Fruit fly (Drosophila melanogaster): ENCODE measurements around the gene Nop56.
A peak's percentile ranks its signal among the peaks of the same experiment; 100 is the strongest.

The Nop56 gene

DNA sequence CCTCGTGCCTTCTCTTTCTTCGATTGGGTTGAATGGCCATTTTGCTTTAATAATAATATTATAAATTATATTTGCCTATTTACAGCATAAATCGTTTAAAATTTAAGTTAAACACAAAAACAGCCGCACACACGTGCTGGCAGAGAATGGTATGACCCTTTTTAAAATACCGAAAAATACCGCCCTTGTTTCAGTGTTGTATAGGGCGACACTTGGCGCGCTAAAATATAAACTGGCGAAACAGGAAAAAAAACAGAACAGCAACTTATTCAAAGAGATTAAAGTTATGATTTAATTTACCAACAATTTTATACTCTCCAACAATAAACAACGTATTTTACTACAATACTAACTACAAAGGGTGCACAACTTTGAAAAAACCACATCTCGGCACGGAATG, 25.6 kb upstream of the Nop56 start, which contains the start of gene CG12499 (continued):
- TF ChIP-seq CG13424 (tag; optimal IDR thresholded peaks at IDR 0.05) (no peak), CG4360 (GFP tag; IDR thresholded peaks at IDR 0.05) (no peak), da (GFP tag; optimal IDR thresholded peaks at IDR 0.05) (no peak), scrt (GFP tag; optimal IDR thresholded peaks at IDR 0.05) (no peak), cg (GFP tag; optimal IDR thresholded peaks at IDR 0.05) (no peak), tgo (GFP tag; IDR thresholded peaks at IDR 0.05) (no peak), E2f2 (GFP tag; IDR thresholded peaks at IDR 0.05) (peak; percentile 94), CG18011 (GFP tag; optimal IDR thresholded peaks at IDR 0.05) (no peak), corto (GFP tag; optimal IDR thresholded peaks at IDR 0.05) (no peak), Abd-B (GFP tag; optimal IDR thresholded peaks at IDR 0.05) (no peak), CG14710 (tag; optimal IDR thresholded peaks at IDR 0.05) (peak; percentile 41), CrebB (tag; optimal IDR thresholded peaks at IDR 0.05) (no peak), cato (GFP tag; optimal IDR thresholded peaks at IDR 0.05; ENCODE audit: borderline replicate concordance) (no peak), nerfin-1 (tag; optimal IDR thresholded peaks at IDR 0.05) (no peak), Fer1 (GFP tag; optimal IDR thresholded peaks at IDR 0.05) (no peak), CG15514 (GFP tag; optimal IDR thresholded peaks at IDR 0.05) (peak; percentile 7), CG1603 (tag; optimal IDR thresholded peaks at IDR 0.05) (no peak), Max (GFP tag; optimal IDR thresholded peaks at IDR 0.05) (peak; percentile 75), CG1832 (GFP tag; optimal IDR thresholded peaks at IDR 0.05) (no peak), lab (GFP tag; optimal IDR thresholded peaks at IDR 0.05) (no peak)

DNA sequence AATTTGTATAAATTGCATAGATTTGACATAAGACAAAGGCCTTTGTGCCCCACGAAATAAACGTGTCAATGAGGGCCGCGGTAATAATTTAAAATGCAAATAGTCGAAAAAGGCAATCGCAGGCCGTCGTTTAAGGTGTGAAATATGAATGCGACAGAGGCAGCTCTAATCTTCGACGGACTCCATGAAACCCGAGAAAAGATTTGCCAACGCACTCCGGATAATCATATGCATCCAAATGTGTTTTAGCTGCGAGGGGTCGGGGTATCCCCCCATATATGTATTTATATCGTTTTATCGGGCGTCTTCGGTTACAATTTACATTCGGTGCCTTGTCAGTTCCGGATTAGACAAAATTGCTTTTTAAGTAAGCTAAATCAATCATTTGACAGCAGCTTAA, 17.4 kb upstream of the Nop56 start:
- TF ChIP-seq CG17385 (GFP tag; optimal IDR thresholded peaks at IDR 0.05) (no peak), pros (GFP tag; optimal IDR thresholded peaks at IDR 0.05) (peak; percentile 20), vvl (GFP tag; IDR thresholded peaks at IDR 0.05) (peak; percentile 66; the same call in 1 of the 2 replicates), pan (optimal IDR thresholded peaks at IDR 0.05) (no peak), pan (GFP tag; optimal IDR thresholded peaks at IDR 0.05 in 1 of 2, IDR thresholded peaks at IDR 0.05 in 1 of 2) (no peak), abd-A (tag; optimal IDR thresholded peaks at IDR 0.05) (peak; percentile 60), oc (tag; optimal IDR thresholded peaks at IDR 0.05) (peak; percentile 58), Eip74EF (GFP tag; optimal IDR thresholded peaks at IDR 0.05) (peak in 1 of 2 experiments; percentile 12)

DNA sequence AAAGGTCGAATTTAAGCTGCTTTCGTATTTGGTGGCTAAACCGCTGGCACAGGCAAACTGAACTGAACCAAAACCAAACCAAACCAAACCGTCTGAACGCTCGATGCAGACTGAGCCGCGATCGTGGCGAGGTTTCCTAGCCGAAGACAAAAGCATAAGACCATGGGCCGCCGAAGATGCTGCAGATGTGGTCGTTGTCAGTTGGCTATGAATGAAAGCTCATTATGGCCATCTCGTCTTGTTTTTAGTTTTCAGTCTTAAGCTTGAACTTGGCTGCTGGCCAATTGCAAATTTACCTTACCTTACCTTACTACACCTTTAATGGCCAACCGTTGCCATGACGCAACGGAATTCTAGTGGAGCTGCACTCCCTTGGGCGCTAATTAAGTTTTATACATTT, 15.2 kb upstream of the Nop56 start, which contains the start of gene CG13847:
CG13847 (minus strand) TSS at position 101 of the 400 bp plus-strand sequence.
- TF ChIP-seq vnd (GFP tag; IDR thresholded peaks at IDR 0.05; ENCODE audit: partially characterized antibody) (0 out of 3 replicates have a peak, but pooled peaks have one; percentile 7), pros (GFP tag; optimal IDR thresholded peaks at IDR 0.05) (peak; percentile 28), Sox100B (GFP tag; optimal IDR thresholded peaks at IDR 0.05) (no peak)

- 0 out of 3 replicates have a peak, but pooled peaks have one; percentile 2 for TF ChIP-seq sr (GFP tag; IDR thresholded peaks at IDR 0.05)
- TF ChIP-seq Bdp1 (GFP tag; optimal IDR thresholded peaks at IDR 0.05), result no peak
- TF ChIP-seq Pdp1 (GFP tag; optimal IDR thresholded peaks at IDR 0.05), result peak in 1 of 2 experiments; percentile 9
- no peak for TF ChIP-seq salm (tag; optimal IDR thresholded peaks at IDR 0.05)
- TF ChIP-seq CG9727 (GFP tag; optimal IDR thresholded peaks at IDR 0.05), result no peak
- TF ChIP-seq grn (GFP tag; optimal IDR thresholded peaks at IDR 0.05), result peak; percentile 79
- peak; percentile 96 for TF ChIP-seq abd-A (tag; optimal IDR thresholded peaks at IDR 0.05)
- TF ChIP-seq Awh (GFP tag; IDR thresholded peaks at IDR 0.05), result peak; percentile 70
- TF ChIP-seq oc (tag; optimal IDR thresholded peaks at IDR 0.05), result peak; percentile 79
- peak; percentile 31 for TF ChIP-seq sd (tag; optimal IDR thresholded peaks at IDR 0.05)
- TF ChIP-seq Hr78 (GFP tag; optimal IDR thresholded peaks at IDR 0.05), result peak in 1 of 2 experiments; percentile 82
- peak; percentile 88 for TF ChIP-seq CG12769 (tag; optimal IDR thresholded peaks at IDR 0.05)
- TF ChIP-seq HLH3B (GFP tag; IDR thresholded peaks at IDR 0.05), result no peak
- no peak for TF ChIP-seq CG5953 (GFP tag; IDR thresholded peaks at IDR 0.05)
- peak; percentile 62; the same call in 1 of the 2 replicates for TF ChIP-seq vvl (GFP tag; IDR thresholded peaks at IDR 0.05)
- peak; percentile 77 for TF ChIP-seq CG15269 (tag; optimal IDR thresholded peaks at IDR 0.05)
Observed at dm6 chr3R:22432200-22432804, 11.4 kb upstream of the Nop56 start.

All from whole organism, embryonic.